Worm (Caenorhabditis elegans) whole organism, late embryonic: ENCODE data around the gene nhr-97.

ENCODE experiments used
- C08G9.2 ChIP-seq: sonication (generic microtip); optimal IDR thresholded peaks from 2 replicates; lab custom pipeline; 2016; ENCODE audit warnings: mild to moderate bottlenecking, missing genetic modification characterization, moderate library complexity, missing compliant biosample characterization
- F13H6.1 ChIP-seq: sonication (generic microtip); optimal IDR thresholded peaks from 2 replicates; lab custom pipeline; 2016; ENCODE audit warnings: missing genetic modification characterization, missing compliant biosample characterization
- K09A11.1 ChIP-seq: sonication (generic microtip); optimal IDR thresholded peaks from 2 replicates; lab custom pipeline; 2017; ENCODE audit warnings: antibody characterized with exemption, mild to moderate bottlenecking, missing genetic modification characterization, missing compliant biosample characterization; ENCODE audit not compliant: insufficient read depth
- Y22D7AL.16 ChIP-seq: sonication (generic microtip); optimal IDR thresholded peaks from 2 replicates; lab custom pipeline; 2016; ENCODE audit warnings: missing genetic modification characterization, missing compliant biosample characterization
- ahr-1 ChIP-seq: sonication (generic microtip); optimal IDR thresholded peaks from 2 replicates; lab custom pipeline; 2016; ENCODE audit warnings: missing genetic modification characterization, missing compliant biosample characterization
- ceh-14 ChIP-seq: sonication (generic microtip); optimal IDR thresholded peaks from 2 replicates; lab custom pipeline; 2016; ENCODE audit warnings: missing genotype, missing genetic modification characterization, missing compliant biosample characterization
- ceh-24 ChIP-seq: sonication (generic microtip); optimal IDR thresholded peaks from 2 replicates; lab custom pipeline; 2016; ENCODE audit warnings: mild to moderate bottlenecking, missing genetic modification characterization, missing compliant biosample characterization
- ceh-31 ChIP-seq: sonication (generic microtip); optimal IDR thresholded peaks from 2 replicates; lab custom pipeline; 2016; ENCODE audit warnings: missing genetic modification characterization, missing compliant biosample characterization
- ceh-34 ChIP-seq: sonication (generic microtip); optimal IDR thresholded peaks from 2 replicates; lab custom pipeline; 2016; ENCODE audit warnings: mild to moderate bottlenecking, missing genetic modification characterization, missing compliant biosample characterization
- elt-2 ChIP-seq: sonication (generic microtip); optimal IDR thresholded peaks from 2 replicates; lab custom pipeline; 2016; ENCODE audit warnings: missing genetic modification reagents, missing genetic modification characterization, missing compliant biosample characterization
- elt-4 ChIP-seq: sonication (generic microtip); optimal IDR thresholded peaks from 2 replicates; lab custom pipeline; 2016; ENCODE audit warnings: missing genetic modification characterization, missing compliant biosample characterization
- gmeb-2 ChIP-seq: sonication (generic microtip); optimal IDR thresholded peaks from 2 replicates; lab custom pipeline; 2016; ENCODE audit warnings: missing genetic modification characterization, inconsistent platforms, missing compliant biosample characterization
- hlh-13 ChIP-seq: fragments of 200-800 bp; sonication (Bioruptor generic); optimal IDR thresholded peaks from 2 replicates; lab custom pipeline; 2018; ENCODE audit warnings: mild to moderate bottlenecking, missing genetic modification characterization, missing compliant biosample characterization
- hlh-30 ChIP-seq: sonication (generic microtip); optimal IDR thresholded peaks from 2 replicates; lab custom pipeline; 2017; ENCODE audit warnings: antibody characterized with exemption, missing genetic modification characterization, missing compliant biosample characterization; ENCODE audit not compliant: insufficient read depth
- hlh-6 ChIP-seq: sonication (generic microtip); optimal IDR thresholded peaks from 2 replicates; lab custom pipeline; 2016; ENCODE audit warnings: missing genotype, missing genetic modification characterization, missing compliant biosample characterization
- hlh-8 ChIP-seq: sonication (generic microtip); optimal IDR thresholded peaks from 2 replicates; lab custom pipeline; 2016; ENCODE audit warnings: missing genotype, missing genetic modification characterization, missing compliant biosample characterization
- lim-6 ChIP-seq: sonication (generic microtip); optimal IDR thresholded peaks from 2 replicates; lab custom pipeline; 2016; ENCODE audit warnings: missing genetic modification characterization, missing compliant biosample characterization
- lin-11 ChIP-seq: fragments of 200-800 bp; sonication (Bioruptor generic); optimal IDR thresholded peaks from 2 replicates; lab custom pipeline; 2018; ENCODE audit warnings: mild to moderate bottlenecking, missing genetic modification characterization, missing compliant biosample characterization
- mec-3 ChIP-seq: sonication (generic microtip); optimal IDR thresholded peaks from 2 replicates; lab custom pipeline; 2016; ENCODE audit warnings: borderline replicate concordance, missing genetic modification characterization, missing compliant biosample characterization
- nhr-11 ChIP-seq: fragments of 150-350 bp; optimal IDR thresholded peaks from 2 replicates; lab custom pipeline; 2014; ENCODE audit warnings: missing biosample characterization, missing genetic modification characterization
- npax-4 ChIP-seq: sonication (generic microtip); optimal IDR thresholded peaks from 2 replicates; lab custom pipeline; 2016; ENCODE audit warnings: missing genetic modification characterization, missing compliant biosample characterization
- pax-1 ChIP-seq: fragments of 150-350 bp; optimal IDR thresholded peaks from 2 replicates; lab custom pipeline; 2014; ENCODE audit warnings: missing biosample characterization, missing genetic modification characterization
- pha-4 ChIP-seq: fragments of 150-350 bp; optimal IDR thresholded peaks from 2 replicates; lab custom pipeline; 2018; ENCODE audit warnings: missing biosample characterization, missing genetic modification reagents, missing genetic modification characterization
- ref-2 ChIP-seq: sonication (generic microtip); optimal IDR thresholded peaks from 2 replicates; lab custom pipeline; 2016; ENCODE audit warnings: missing genetic modification characterization, missing compliant biosample characterization
- sdc-2 ChIP-seq: sonication (generic microtip); optimal IDR thresholded peaks from 2 replicates; lab custom pipeline; 2016; ENCODE audit warnings: missing genotype, missing genetic modification characterization, missing compliant biosample characterization
- sox-2 ChIP-seq: fragments of 200-800 bp; sonication (Bioruptor generic); IDR thresholded peaks from 2 replicates; pipeline ENCODE4 v1.3.6; 2022; ENCODE audit warnings: missing genetic modification reagents, missing genetic modification characterization, missing compliant biosample characterization
- ttx-3 ChIP-seq: sonication (generic microtip); optimal IDR thresholded peaks from 2 replicates; lab custom pipeline; 2016; ENCODE audit warnings: missing genetic modification reagents, missing genetic modification characterization, missing compliant biosample characterization
- unc-3 ChIP-seq, 2 experiments: fragments of 200-800 bp in 1 of 2; sonication (Bioruptor generic) in 1 of 2; sonication (generic microtip) in 1 of 2; conservative IDR thresholded peaks in 1 of 2; optimal IDR thresholded peaks in 1 of 2; 2 replicates each; pipeline versions ENCODE4 v1.3.6 to Lab custom; 2016 to 2022; ENCODE audit warnings: missing compliant biosample characterization in 2 of 2, missing genetic modification characterization in 2 of 2, missing genetic modification reagents in 1 of 2
- unc-42 ChIP-seq: sonication (generic microtip); optimal IDR thresholded peaks from 2 replicates; lab custom pipeline; 2016; ENCODE audit warnings: missing genotype, missing genetic modification characterization, missing compliant biosample characterization
- unc-55 ChIP-seq: sonication (generic microtip); optimal IDR thresholded peaks from 2 replicates; lab custom pipeline; 2017; ENCODE audit warnings: missing biosample characterization, missing genetic modification reagents, missing genetic modification characterization

Gene nhr-97

ce11 chrIV:9797304-9798003 lies 40.0 kb downstream of the nhr-97 start, which contains the start of gene T13F2.2 (continued):
- TF ChIP-seq ceh-24 (tag; lab: Kevin White, UChicago), result no peak
- TF ChIP-seq ceh-34 (tag; lab: Kevin White, UChicago), result no peak
- peak; percentile 38 for TF ChIP-seq ceh-31
- TF ChIP-seq ttx-3 (tag; lab: Kevin White, UChicago), result no peak
- no peak for TF ChIP-seq unc-55 (GFP tag; lab: Kevin White, UChicago)
- TF ChIP-seq mec-3 (tag; lab: Kevin White, UChicago), result no peak
- no peak for TF ChIP-seq hlh-30

DNA sequence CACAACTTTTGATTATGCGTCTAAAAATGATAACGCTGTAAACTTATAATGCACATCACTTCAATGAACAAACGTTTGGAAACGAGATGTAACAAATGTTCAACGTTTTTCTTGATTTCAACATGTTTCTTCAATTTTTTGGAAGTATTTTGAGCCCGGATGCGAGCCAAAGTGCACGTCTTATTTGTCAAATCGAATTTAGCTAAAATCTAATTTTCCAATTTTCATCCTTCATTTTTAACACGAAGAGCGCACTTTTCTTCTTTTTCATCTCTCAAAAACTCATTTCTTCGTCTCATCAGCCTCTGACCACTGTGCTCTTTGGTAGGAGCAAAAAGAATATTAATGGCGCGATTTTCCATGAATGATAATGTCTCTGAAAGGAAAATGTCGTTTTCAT lies 40.9 kb downstream of the nhr-97 start:
- TF ChIP-seq unc-42 (peak; percentile 96), F13H6.1 (tag; lab: Kevin White, UChicago) (no peak)

DNA sequence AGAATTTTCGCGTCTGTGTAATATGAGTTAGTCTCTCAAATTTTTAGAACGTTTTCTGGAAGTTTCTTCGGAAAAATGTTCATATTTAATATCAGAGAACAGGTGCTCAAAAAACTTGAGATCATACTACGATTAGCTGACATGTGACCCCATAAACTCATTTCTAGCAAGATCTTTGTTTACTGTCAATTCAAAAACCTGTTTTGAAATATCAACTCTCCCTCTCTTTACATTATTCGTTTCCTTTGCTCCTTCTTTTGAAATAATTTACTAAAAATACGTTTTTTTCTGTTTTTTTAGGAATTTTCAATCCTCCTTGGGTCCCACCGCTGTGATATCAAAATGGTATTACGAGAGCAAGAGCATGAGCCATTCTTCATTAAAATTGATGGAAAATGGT lies 41.7 kb downstream of the nhr-97 start, which contains the start of gene fat-4:
fat-4 (plus strand) TSS at position 301 of the 400 bp plus-strand sequence.
- TF ChIP-seq ahr-1 (tag; lab: Kevin White, UChicago) (no peak), unc-3 (GFP tag; conservative IDR thresholded peaks at IDR 0.05; lab: Robert Waterston, UW) (no peak), unc-3 (tag; optimal IDR thresholded peaks at IDR 0.05; lab: Kevin White, UChicago) (no peak), gmeb-2 (tag; lab: Kevin White, UChicago) (no peak), sdc-2 (no peak), lin-11 (tag; lab: Kevin White, UChicago) (no peak)

- TF ChIP-seq hlh-13 (GFP tag; lab: Kevin White, UChicago), result no peak
- TF ChIP-seq hlh-8 (tag; lab: Kevin White, UChicago), result no peak
- no peak for TF ChIP-seq sox-2
- no peak for TF ChIP-seq Y22D7AL.16
Observed at ce11 chrIV:9799664-9800063, 42.2 kb downstream of the nhr-97 start.

DNA sequence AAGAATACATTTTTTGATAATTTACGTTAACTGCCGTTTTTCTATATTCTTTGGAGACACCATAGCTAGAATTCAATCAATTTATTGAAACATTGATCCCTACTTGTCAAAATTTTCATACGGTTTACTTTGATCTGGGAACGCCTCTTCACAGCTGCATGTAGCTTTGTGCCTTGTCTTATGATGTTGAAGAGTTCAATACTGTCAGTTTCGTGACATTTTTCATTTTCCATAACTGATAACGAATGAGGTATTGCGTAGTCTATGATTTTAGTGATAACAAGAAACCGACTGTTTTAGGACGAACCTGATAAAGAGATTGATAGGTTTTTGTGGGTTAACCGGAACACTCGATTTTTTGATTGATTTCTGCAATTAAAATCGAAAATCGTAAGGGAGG lies 44.0 kb downstream of the nhr-97 start:
- TF ChIP-seq K09A11.1 (tag; lab: Kevin White, UChicago) (no peak), elt-2 (tag; lab: Kevin White, UChicago) (peak; percentile 94)

DNA sequence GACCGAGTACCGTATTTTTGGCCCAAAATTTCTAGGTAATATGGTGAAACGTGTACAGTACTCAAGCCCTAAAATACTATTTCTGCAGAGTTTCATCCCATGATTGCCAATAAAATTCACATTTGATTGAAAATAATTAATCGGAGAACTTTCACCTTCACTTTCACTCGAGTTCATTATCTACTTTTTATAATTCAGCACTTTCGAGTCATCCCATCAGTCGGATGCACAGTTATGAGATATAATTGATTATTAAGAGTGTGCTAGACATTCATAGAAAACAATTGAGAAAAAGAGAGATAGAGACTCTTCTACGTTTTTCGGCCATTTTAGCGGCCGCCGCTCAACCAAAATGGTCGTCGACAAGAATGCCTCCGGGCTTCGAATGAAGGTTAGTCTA lies 45.3 kb downstream of the nhr-97 start, which contains the start of gene fat-3:
fat-3 (plus strand) TSS at position 313 of the 400 bp plus-strand sequence.
- no peak for TF ChIP-seq unc-55 (GFP tag; lab: Kevin White, UChicago)
- no peak for TF ChIP-seq pax-1 (tag; lab: Kevin White, UChicago)
- TF ChIP-seq nhr-11, result no peak
- TF ChIP-seq ref-2 (tag; lab: Kevin White, UChicago), result no peak
- no peak for TF ChIP-seq hlh-6
- TF ChIP-seq ceh-14 (tag; lab: Kevin White, UChicago), result no peak
- no peak for TF ChIP-seq ceh-34 (tag; lab: Kevin White, UChicago)
- TF ChIP-seq pha-4 (tag; lab: Kevin White, UChicago), result no peak
- TF ChIP-seq unc-42, result no peak
- TF ChIP-seq C08G9.2 (tag; lab: Kevin White, UChicago), result no peak
- TF ChIP-seq elt-4, result no peak
- no peak for TF ChIP-seq lim-6
- no peak for TF ChIP-seq npax-4
- no peak for TF ChIP-seq sdc-2
- no peak for TF ChIP-seq elt-2 (tag; lab: Kevin White, UChicago)
